Worm (Caenorhabditis elegans): ENCODE measurements around the gene C47D2.1.

Gene C47D2.1

ce11 chrX:8231858-8232257, 17.0 kb downstream of the C47D2.1 start, which contains the start of gene K02A6.3:
Gene K02A6.3 (minus strand): TSS chrX:8231931.
- peak; percentile 27 for TF ChIP-seq F37D6.2 (tag; optimal IDR thresholded peaks at IDR 0.05)
- TF ChIP-seq vab-7 (GFP tag; IDR thresholded peaks at IDR 0.05): no peak; the same call in 1 of the 2 replicates
- TF ChIP-seq dmd-9 (GFP tag; IDR thresholded peaks at IDR 0.05): no peak
- TF ChIP-seq fos-1 (tag; optimal IDR thresholded peaks at IDR 0.05): no peak
- TF ChIP-seq ceh-20 (GFP tag; IDR thresholded peaks at IDR 0.05): peak; percentile 81
- peak; percentile 100 for TF ChIP-seq mxl-3 (GFP tag; optimal IDR thresholded peaks at IDR 0.05)
- TF ChIP-seq daf-16 (GFP tag; optimal IDR thresholded peaks at IDR 0.05): peak in 1 of 2 experiments; percentile 98
- TF ChIP-seq daf-16 (tag; optimal IDR thresholded peaks at IDR 0.05): peak; percentile 100
- TF ChIP-seq lin-1 (GFP tag; IDR thresholded peaks at IDR 0.05): peak; percentile 52; the same call in 1 of the 2 replicates
- no peak for TF ChIP-seq spr-3 (GFP tag; optimal IDR thresholded peaks at IDR 0.05)
- TF ChIP-seq mes-2 (tag; optimal IDR thresholded peaks at IDR 0.05; ENCODE audit: poor library complexity, severe bottlenecking): peak; percentile 71
- peak; percentile 62 for TF ChIP-seq madf-9 (GFP tag; conservative IDR thresholded peaks at IDR 0.05)
- TF ChIP-seq nhr-77 (tag; optimal IDR thresholded peaks at IDR 0.05): peak; percentile 94
- no peak for TF ChIP-seq zip-11 (GFP tag; IDR thresholded peaks at IDR 0.05)
- peak; percentile 40; the same call in 1 of the 2 replicates for TF ChIP-seq set-16 (GFP tag; IDR thresholded peaks at IDR 0.05)
- no peak for TF ChIP-seq sdz-12 (GFP tag; optimal IDR thresholded peaks at IDR 0.05)
- no peak for TF ChIP-seq skn-1 (tag; optimal IDR thresholded peaks at IDR 0.05)
- TF ChIP-seq madf-5 (GFP tag; IDR thresholded peaks at IDR 0.05): no peak
- TF ChIP-seq unc-62 (GFP tag; optimal IDR thresholded peaks at IDR 0.05 in 1 of 2): peak in 1 of 2 experiments; percentile 85
- no peak for TF ChIP-seq unc-62 (tag; optimal IDR thresholded peaks at IDR 0.05)
- TF ChIP-seq unc-130 (GFP tag; optimal IDR thresholded peaks at IDR 0.05): no peak
- TF ChIP-seq mxl-2 (GFP tag; conservative IDR thresholded peaks at IDR 0.05): no peak
- TF ChIP-seq nhr-11 (tag; optimal IDR thresholded peaks at IDR 0.05): peak; percentile 84
- no peak for TF ChIP-seq Y105C5A.15 (GFP tag; IDR thresholded peaks at IDR 0.05)
- peak; percentile 79 for TF ChIP-seq rbr-2 (tag; optimal IDR thresholded peaks at IDR 0.05)
- peak; percentile 79 for TF ChIP-seq T26A8.4 (GFP tag; IDR thresholded peaks at IDR 0.05)
- TF ChIP-seq lin-29 (GFP tag; IDR thresholded peaks at IDR 0.05): no peak
- TF ChIP-seq ztf-7 (tag; optimal IDR thresholded peaks at IDR 0.05): peak; percentile 19
- peak; percentile 53 for TF ChIP-seq zip-2 (tag; optimal IDR thresholded peaks at IDR 0.05)
- no peak for TF ChIP-seq ces-1 (GFP tag; optimal IDR thresholded peaks at IDR 0.05)
- TF ChIP-seq snpc-1.2 (GFP tag; IDR thresholded peaks at IDR 0.05): no peak
- no peak for TF ChIP-seq Y48G9A.11 (GFP tag; IDR thresholded peaks at IDR 0.05)
- no peak for TF ChIP-seq D1046.2 (GFP tag; IDR thresholded peaks at IDR 0.05)
- peak; percentile 94 to 99 for TF ChIP-seq mdl-1 (tag; optimal IDR thresholded peaks at IDR 0.05)
- no peak for TF ChIP-seq ztf-11 (tag; optimal IDR thresholded peaks at IDR 0.05)
- no peak for TF ChIP-seq lim-7 (GFP tag; IDR thresholded peaks at IDR 0.05)
- TF ChIP-seq hlh-11 (tag; optimal IDR thresholded peaks at IDR 0.05): peak; percentile 98
- no peak for TF ChIP-seq ceh-82 (tag; optimal IDR thresholded peaks at IDR 0.05)
- TF ChIP-seq Y75B8A.6 (GFP tag; IDR thresholded peaks at IDR 0.05): 0 out of 2 replicates have a peak, but pooled peaks have one; percentile 65
- TF ChIP-seq nhr-111 (GFP tag; optimal IDR thresholded peaks at IDR 0.05): no peak
- TF ChIP-seq F49E8.2 (tag; optimal IDR thresholded peaks at IDR 0.05; ENCODE audit: borderline replicate concordance): no peak
- peak; percentile 44; the same call in 1 of the 2 replicates for TF ChIP-seq ctbp-1 (GFP tag; IDR thresholded peaks at IDR 0.05)
- TF ChIP-seq nhr-102 (tag; optimal IDR thresholded peaks at IDR 0.05): peak; percentile 82
- peak; percentile 85 for TF ChIP-seq tra-1 (GFP tag; IDR thresholded peaks at IDR 0.05)
- peak; percentile 85 for TF ChIP-seq hmg-1.1 (GFP tag; IDR thresholded peaks at IDR 0.05)
- peak; percentile 82; the same call in 1 of the 2 replicates for TF ChIP-seq zfp-3 (GFP tag; conservative IDR thresholded peaks at IDR 0.05)
- peak; percentile 68 for TF ChIP-seq php-3 (GFP tag; IDR thresholded peaks at IDR 0.05)
- peak; percentile 95 for TF ChIP-seq dve-1 (tag; optimal IDR thresholded peaks at IDR 0.05; ENCODE audit: insufficient read depth)
- no peak for TF ChIP-seq daf-8 (GFP tag; IDR thresholded peaks at IDR 0.05)
- TF ChIP-seq T20F7.1 (GFP tag; optimal IDR thresholded peaks at IDR 0.05): peak; percentile 73
- no peak for TF ChIP-seq aly-2 (tag; optimal IDR thresholded peaks at IDR 0.05)
- no peak for TF ChIP-seq nhr-10 (tag; optimal IDR thresholded peaks at IDR 0.05)
